Worm (Caenorhabditis elegans) whole organism, late embryonic: Measurements from ENCODE around the gene F18E2.15.

ENCODE experiments used
- ceh-48 ChIP-seq: sonication (generic microtip); optimal IDR thresholded peaks from 2 replicates; lab custom pipeline; 2016; ENCODE audit warnings: missing genetic modification characterization, inconsistent platforms, missing compliant biosample characterization
- fkh-10 ChIP-seq: fragments of 150-350 bp; optimal IDR thresholded peaks from 2 replicates; lab custom pipeline; 2014; ENCODE audit warnings: missing biosample characterization, missing genetic modification reagents, missing genetic modification characterization
- nfya-1 ChIP-seq: sonication (generic microtip); optimal IDR thresholded peaks from 2 replicates; lab custom pipeline; 2017; ENCODE audit warnings: missing genetic modification characterization, mild to moderate bottlenecking, missing compliant biosample characterization, antibody characterized with exemption, moderate library complexity
- nhr-11 ChIP-seq: fragments of 150-350 bp; optimal IDR thresholded peaks from 2 replicates; lab custom pipeline; 2014; ENCODE audit warnings: missing biosample characterization, missing genetic modification characterization
- pat-9 ChIP-seq: fragments of 200-800 bp; sonication (Bioruptor generic); optimal IDR thresholded peaks from 2 replicates; lab custom pipeline; 2018; ENCODE audit warnings: mild to moderate bottlenecking, missing genetic modification characterization, moderate library complexity, missing compliant biosample characterization
- pha-4 ChIP-seq: fragments of 150-350 bp; optimal IDR thresholded peaks from 2 replicates; lab custom pipeline; 2018; ENCODE audit warnings: missing biosample characterization, missing genetic modification reagents, missing genetic modification characterization

ce11 chrV:12784861-12785260 lies 24.0 kb upstream of the F18E2.15 start, which contains the start of gene sre-20:
- TF ChIP-seq nhr-11 (tag; lab: Kevin White, UChicago) (no peak), nfya-1 (tag; lab: Kevin White, UChicago) (no peak), pat-9 (no peak), pha-4 (no peak), fkh-10 (GFP tag; lab: Kevin White, UChicago) (no peak), ceh-48 (tag; lab: Kevin White, UChicago) (no peak)
